Worm (Caenorhabditis elegans): Measurements from ENCODE around the gene tbc-1.
A peak's percentile ranks its signal among the peaks of the same experiment; 100 is the strongest.
"Not testable (repeated sequence)": the region's sequence is repeated elsewhere in the genome, so short reads cannot be mapped to it uniquely, and the experiment has no call there.

tbc-1 gene

DNA sequence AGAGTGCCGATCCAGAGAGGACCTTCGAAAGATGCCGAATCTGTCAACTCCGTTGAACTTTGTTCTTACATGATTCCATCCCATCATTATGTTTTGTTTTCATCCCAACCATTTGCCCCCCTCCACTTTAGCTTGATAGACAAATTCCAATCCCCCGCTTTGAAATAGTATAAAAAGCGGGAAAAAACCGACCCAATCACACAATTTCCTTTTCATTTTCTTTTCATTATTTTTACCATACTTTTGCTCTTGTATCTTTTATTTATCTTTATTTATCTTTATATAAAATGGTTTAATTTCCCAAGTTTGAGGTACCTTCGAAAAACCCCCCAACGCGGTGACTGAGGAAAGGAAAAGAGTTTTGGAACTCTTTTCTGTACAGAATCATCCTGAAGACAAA is 4.0 kb upstream of the tbc-1 start, which contains the start of gene F20D1.22:
F20D1.22 (plus strand) TSS at position 301 of the 400 bp plus-strand sequence.
- TF ChIP-seq T22C8.4 (GFP tag; IDR thresholded peaks at IDR 0.05); tab-1 (GFP tag; IDR thresholded peaks at IDR 0.05); cog-1 (tag; optimal IDR thresholded peaks at IDR 0.05): not testable (repeated sequence)

DNA sequence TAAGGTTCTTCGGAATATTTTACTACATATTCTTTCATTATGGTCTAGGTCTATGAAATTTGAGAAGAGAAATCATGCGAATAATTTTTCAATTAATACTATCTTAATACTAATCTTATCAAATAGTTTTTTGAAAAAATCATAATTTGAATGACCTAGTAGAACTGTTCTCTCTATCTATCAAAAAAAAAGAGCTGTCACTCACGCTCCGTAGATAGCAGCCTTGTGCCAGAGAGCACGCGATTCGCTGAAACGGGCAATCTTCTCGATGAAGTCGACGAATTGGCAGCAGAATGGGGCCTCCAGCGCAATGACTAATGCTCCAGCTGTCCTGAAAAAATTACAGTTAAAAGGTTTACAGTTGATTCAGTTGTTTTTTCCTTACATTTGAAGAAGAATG is 936 bp upstream of the tbc-1 start:
- TF ChIP-seq tab-1 (GFP tag; IDR thresholded peaks at IDR 0.05) (no peak), cog-1 (tag; optimal IDR thresholded peaks at IDR 0.05) (no peak), klf-2 (GFP tag; conservative IDR thresholded peaks at IDR 0.05) (no peak), flt-1 (GFP tag; IDR thresholded peaks at IDR 0.05) (no peak), med-1 (GFP tag; optimal IDR thresholded peaks at IDR 0.05; ENCODE audit: insufficient read depth) (no peak)

DNA sequence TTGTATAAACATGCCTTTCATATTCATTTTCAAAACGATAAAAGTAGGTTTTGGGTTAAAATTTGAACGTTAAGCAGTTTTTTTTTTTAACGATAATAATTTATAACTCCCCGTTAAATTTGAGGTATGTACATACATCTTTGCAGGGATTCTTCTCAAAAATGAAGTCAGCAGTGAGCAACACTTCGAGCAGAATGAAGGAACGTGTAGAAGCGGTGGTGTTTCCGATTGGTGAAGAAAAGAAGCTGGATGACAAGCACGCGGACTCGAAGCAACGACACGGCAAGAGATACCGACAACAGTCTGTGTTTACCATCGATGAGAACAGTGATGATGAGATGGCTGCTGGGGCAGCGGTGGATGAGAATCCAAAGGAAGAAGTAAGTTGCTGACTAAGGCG is 2.5 kb downstream of the tbc-1 start:
- TF ChIP-seq ref-1 (GFP tag; conservative IDR thresholded peaks at IDR 0.05), result no peak
- no peak for TF ChIP-seq cog-1 (tag; optimal IDR thresholded peaks at IDR 0.05)
- TF ChIP-seq tab-1 (GFP tag; IDR thresholded peaks at IDR 0.05), result no peak
- no peak for TF ChIP-seq flt-1 (GFP tag; IDR thresholded peaks at IDR 0.05)
- TF ChIP-seq med-1 (GFP tag; optimal IDR thresholded peaks at IDR 0.05; ENCODE audit: insufficient read depth), result no peak
- no peak for TF ChIP-seq ztf-23 (GFP tag; IDR thresholded peaks at IDR 0.05)
- no peak for TF ChIP-seq ztf-29 (GFP tag; IDR thresholded peaks at IDR 0.05)
- TF ChIP-seq T22C8.4 (GFP tag; IDR thresholded peaks at IDR 0.05), result no peak
- TF ChIP-seq klf-2 (GFP tag; conservative IDR thresholded peaks at IDR 0.05), result no peak

DNA sequence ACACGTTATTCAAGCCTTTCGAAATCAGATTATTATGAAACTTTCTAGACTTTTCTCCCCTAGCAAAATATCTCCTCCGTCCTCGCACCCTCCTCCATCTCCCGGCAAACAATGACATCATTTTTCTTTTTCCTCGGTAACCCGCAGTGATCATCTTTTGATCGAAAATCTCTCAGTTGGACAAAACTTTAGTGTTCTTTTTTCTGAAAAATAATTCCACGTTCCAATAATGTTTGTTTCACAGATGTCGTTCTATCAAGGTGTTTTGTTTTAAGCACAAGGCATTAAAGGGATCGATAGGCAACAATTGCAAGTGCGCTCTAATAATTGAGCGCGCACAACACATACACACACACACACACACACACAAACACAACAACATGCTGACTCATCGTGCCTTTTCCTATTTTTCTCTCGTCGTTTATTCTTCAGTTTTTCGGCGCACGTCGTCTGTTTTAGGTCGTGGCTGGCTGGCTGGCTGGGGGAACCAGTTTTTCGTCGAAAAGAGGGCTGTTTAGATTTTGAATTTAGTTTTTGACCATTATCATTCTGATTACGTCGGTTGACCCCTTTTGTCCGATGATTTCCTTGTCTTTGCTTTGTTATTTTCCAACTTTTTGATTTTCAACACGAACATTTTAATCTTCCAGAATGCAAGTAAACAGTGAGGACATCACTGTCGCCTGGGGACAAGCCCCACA is 5.1 kb downstream of the tbc-1 start, which contains the start of gene F20D1.3:
F20D1.3 (plus strand) TSS at position 651 of the 701 bp plus-strand sequence.
- TF ChIP-seq T22C8.4 (GFP tag; IDR thresholded peaks at IDR 0.05), result no peak
- peak; percentile 29; the same call in 1 of the 2 replicates for TF ChIP-seq flt-1 (GFP tag; IDR thresholded peaks at IDR 0.05)
- peak; percentile 67 for TF ChIP-seq cog-1 (tag; optimal IDR thresholded peaks at IDR 0.05)
- TF ChIP-seq tab-1 (GFP tag; IDR thresholded peaks at IDR 0.05), result no peak

DNA sequence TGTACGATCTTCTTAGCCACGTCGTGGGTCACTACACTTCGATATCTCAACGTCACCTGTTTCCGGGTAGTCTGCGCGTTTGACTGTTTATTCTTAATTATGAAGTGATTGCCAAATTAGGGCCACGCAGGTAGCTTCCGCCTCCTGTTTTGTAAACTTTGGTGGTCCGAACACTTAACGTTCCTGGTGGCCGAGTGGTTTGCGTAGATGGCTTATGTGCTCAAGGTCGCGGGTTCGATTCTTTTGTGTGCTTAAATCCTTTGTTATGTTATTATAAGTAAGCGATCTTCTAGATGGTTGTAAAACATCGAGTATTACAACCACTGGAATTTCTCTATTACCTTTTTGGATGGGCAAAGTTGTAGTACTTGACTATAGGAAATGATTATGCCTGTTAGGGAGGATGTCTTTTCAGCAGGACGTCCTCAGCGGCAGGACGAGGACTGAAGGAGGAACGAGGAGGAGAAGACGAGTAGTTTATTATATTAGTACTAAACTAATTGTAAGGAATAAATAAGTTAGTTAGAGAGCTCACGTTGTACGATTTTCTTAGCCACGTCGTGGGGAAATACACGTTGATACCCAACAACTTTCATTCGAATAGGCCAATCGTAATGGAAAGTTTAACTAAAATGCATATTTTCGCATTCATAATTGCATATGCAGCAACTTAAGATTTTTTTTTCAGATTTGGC is 6.4 kb downstream of the tbc-1 start:
- TF ChIP-seq ztf-29 (GFP tag; IDR thresholded peaks at IDR 0.05), result no peak
- no peak for TF ChIP-seq ref-1 (GFP tag; conservative IDR thresholded peaks at IDR 0.05)
- no peak for TF ChIP-seq med-1 (GFP tag; optimal IDR thresholded peaks at IDR 0.05; ENCODE audit: insufficient read depth)
- TF ChIP-seq ztf-23 (GFP tag; IDR thresholded peaks at IDR 0.05), result no peak
- TF ChIP-seq tab-1 (GFP tag; IDR thresholded peaks at IDR 0.05), result no peak
- TF ChIP-seq T22C8.4 (GFP tag; IDR thresholded peaks at IDR 0.05), result no peak
- TF ChIP-seq klf-2 (GFP tag; conservative IDR thresholded peaks at IDR 0.05), result no peak
- TF ChIP-seq cog-1 (tag; optimal IDR thresholded peaks at IDR 0.05), result no peak
- no peak for TF ChIP-seq flt-1 (GFP tag; IDR thresholded peaks at IDR 0.05)

DNA sequence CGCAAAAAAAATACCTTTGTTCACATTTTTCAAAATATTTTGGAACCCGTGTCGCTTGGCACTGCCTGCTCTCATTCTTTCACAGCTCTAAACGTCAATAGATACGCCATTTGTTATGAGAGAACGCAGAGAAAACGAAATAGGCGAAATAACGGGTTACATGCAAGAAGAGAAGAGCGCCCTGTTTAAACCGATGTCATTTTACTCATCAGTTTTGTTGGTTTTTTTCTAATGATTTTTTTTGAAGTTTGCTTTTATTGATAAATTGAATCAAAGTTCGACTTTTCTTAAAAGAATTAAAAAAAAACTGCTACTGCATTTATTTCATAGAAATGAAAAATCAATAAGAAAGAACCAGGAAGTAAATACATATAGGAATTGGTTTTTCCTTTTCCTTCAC is 8.2 kb downstream of the tbc-1 start:
- TF ChIP-seq ref-1 (GFP tag; conservative IDR thresholded peaks at IDR 0.05) (no peak), klf-2 (GFP tag; conservative IDR thresholded peaks at IDR 0.05) (no peak), ztf-23 (GFP tag; IDR thresholded peaks at IDR 0.05) (no peak), flt-1 (GFP tag; IDR thresholded peaks at IDR 0.05) (no peak), ztf-29 (GFP tag; IDR thresholded peaks at IDR 0.05) (no peak), cog-1 (tag; optimal IDR thresholded peaks at IDR 0.05) (no peak), tab-1 (GFP tag; IDR thresholded peaks at IDR 0.05) (no peak), T22C8.4 (GFP tag; IDR thresholded peaks at IDR 0.05) (no peak), med-1 (GFP tag; optimal IDR thresholded peaks at IDR 0.05; ENCODE audit: insufficient read depth) (no peak)

DNA sequence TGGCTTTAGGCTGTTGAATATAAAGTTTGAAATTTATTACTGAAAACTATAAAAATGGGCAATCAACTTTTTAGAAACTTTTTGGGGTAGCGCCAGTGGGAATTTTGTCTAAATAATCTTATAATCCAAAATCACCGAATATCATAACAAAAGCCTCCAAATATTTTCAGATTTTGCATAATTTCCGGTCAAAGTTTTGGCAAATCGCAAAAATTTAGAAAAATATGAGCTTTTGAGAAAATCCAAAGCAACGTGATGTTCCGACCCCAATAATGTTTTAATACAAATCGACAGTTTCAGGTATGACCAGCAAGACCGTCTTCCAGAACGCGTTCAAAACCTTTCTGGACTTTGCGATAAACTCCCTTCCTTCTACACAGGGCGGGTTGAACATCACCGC is 8.8 kb downstream of the tbc-1 start, which contains the start of gene emre-1:
emre-1 (plus strand) TSS at position 301 of the 400 bp plus-strand sequence.
- TF ChIP-seq ref-1 (GFP tag; conservative IDR thresholded peaks at IDR 0.05), result no peak
- TF ChIP-seq med-1 (GFP tag; optimal IDR thresholded peaks at IDR 0.05; ENCODE audit: insufficient read depth), result no peak
- no peak for TF ChIP-seq flt-1 (GFP tag; IDR thresholded peaks at IDR 0.05)
- TF ChIP-seq ztf-23 (GFP tag; IDR thresholded peaks at IDR 0.05), result no peak
- TF ChIP-seq cog-1 (tag; optimal IDR thresholded peaks at IDR 0.05), result no peak
- TF ChIP-seq T22C8.4 (GFP tag; IDR thresholded peaks at IDR 0.05), result no peak
- TF ChIP-seq tab-1 (GFP tag; IDR thresholded peaks at IDR 0.05), result no peak
- TF ChIP-seq ztf-29 (GFP tag; IDR thresholded peaks at IDR 0.05), result no peak
- TF ChIP-seq klf-2 (GFP tag; conservative IDR thresholded peaks at IDR 0.05), result no peak

DNA sequence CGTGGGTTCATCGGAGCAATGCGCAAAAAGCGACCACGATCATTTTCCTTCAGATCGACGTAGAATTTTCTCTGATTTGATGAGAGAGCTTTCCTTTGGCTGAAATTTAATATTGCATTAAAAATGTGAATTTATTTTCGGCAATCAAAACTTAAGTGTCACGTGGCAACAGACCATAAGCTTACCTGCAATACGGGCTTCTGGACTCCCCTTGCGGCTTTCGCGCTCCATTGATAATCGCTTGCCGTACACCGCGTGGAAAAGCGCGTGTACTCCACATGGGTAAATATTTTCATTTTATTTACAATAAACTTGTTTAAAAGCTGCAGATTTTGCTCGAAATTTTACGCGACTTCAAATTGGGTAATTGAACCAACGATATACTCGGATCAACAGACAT is 12.0 kb downstream of the tbc-1 start, which contains the start of gene plp-2:
plp-2 (minus strand) TSS at position 280 of the 400 bp plus-strand sequence.
- TF ChIP-seq med-1 (GFP tag; optimal IDR thresholded peaks at IDR 0.05; ENCODE audit: insufficient read depth) (no peak), klf-2 (GFP tag; conservative IDR thresholded peaks at IDR 0.05) (no peak), flt-1 (GFP tag; IDR thresholded peaks at IDR 0.05) (no peak), cog-1 (tag; optimal IDR thresholded peaks at IDR 0.05) (no peak), tab-1 (GFP tag; IDR thresholded peaks at IDR 0.05) (no peak), ref-1 (GFP tag; conservative IDR thresholded peaks at IDR 0.05) (no peak), ztf-29 (GFP tag; IDR thresholded peaks at IDR 0.05) (no peak), T22C8.4 (GFP tag; IDR thresholded peaks at IDR 0.05) (no peak), ztf-23 (GFP tag; IDR thresholded peaks at IDR 0.05) (no peak)

DNA sequence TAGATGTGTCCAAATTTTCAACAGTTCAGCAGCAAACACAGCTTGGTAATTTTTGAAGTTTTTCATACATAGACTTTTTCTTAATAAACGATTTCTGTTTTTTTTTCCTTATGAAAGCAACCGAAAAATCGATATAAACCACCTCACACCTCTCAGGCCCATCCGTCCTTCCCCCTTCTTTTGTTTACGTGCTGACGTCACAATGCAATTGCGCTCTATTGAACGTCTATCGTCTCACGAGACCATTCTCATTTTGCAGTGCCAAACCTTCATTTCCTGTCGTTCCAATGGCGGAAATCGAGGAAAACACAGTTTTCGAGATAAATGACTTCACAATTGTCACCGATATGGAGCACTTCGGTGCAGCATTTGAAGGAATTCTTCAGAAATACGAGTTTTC is 12.7 kb downstream of the tbc-1 start, which contains the start of gene rbg-1:
rbg-1 (plus strand) TSS at position 260 of the 400 bp plus-strand sequence.
- TF ChIP-seq ztf-29 (GFP tag; IDR thresholded peaks at IDR 0.05) (no peak), klf-2 (GFP tag; conservative IDR thresholded peaks at IDR 0.05) (no peak), tab-1 (GFP tag; IDR thresholded peaks at IDR 0.05) (no peak), ztf-23 (GFP tag; IDR thresholded peaks at IDR 0.05) (no peak), T22C8.4 (GFP tag; IDR thresholded peaks at IDR 0.05) (peak; percentile 75), med-1 (GFP tag; optimal IDR thresholded peaks at IDR 0.05; ENCODE audit: insufficient read depth) (no peak), ref-1 (GFP tag; conservative IDR thresholded peaks at IDR 0.05) (no peak), cog-1 (tag; optimal IDR thresholded peaks at IDR 0.05) (no peak), flt-1 (GFP tag; IDR thresholded peaks at IDR 0.05) (peak; percentile 25; the same call in 1 of the 2 replicates)
